Fruit fly (Drosophila melanogaster): ENCODE results near the gene Sec22.

Gene Sec22

DNA sequence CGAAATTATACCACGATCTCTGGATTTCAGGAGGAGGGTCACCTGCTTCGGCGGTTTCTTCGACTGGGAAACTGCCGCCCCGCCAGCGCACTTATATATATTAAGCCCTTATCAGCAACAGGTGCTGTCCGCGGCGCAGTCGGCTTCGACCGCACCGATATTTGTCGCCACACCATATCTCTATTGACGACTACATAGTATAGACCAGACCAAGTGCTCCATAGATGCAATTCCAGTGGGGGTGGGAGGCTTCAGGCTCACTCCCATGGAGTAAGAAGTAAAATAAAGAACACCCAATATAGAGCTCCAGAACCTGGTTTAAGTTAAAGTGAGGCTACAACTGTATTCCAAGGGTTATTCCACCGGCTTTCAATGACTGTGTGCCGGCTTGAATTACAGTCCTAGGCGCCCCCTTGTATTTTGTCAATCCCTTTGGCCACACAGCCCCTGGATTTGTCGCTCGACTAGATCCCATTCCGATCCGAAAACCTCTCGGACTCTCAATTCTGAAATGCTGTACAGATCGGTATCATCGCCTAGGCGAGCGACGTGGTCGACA lies 15.8 kb upstream of the Sec22 start, which contains the start of gene CG13360:
TSS of gene CG13360 (minus strand) at position 51 of the 559 bp plus-strand sequence.
- TF ChIP-seq CG14655 (GFP tag; optimal IDR thresholded peaks at IDR 0.05): no peak
- TF ChIP-seq CG12605 (GFP tag; IDR thresholded peaks at IDR 0.05): no peak
- no peak for TF ChIP-seq CG13204 (GFP tag; optimal IDR thresholded peaks at IDR 0.05)
- no peak for TF ChIP-seq CG15710 (tag; optimal IDR thresholded peaks at IDR 0.05)
- TF ChIP-seq CG8301 (tag; optimal IDR thresholded peaks at IDR 0.05): no peak
- TF ChIP-seq rn (GFP tag; IDR thresholded peaks at IDR 0.05): no peak
- no peak for TF ChIP-seq Pif1B (GFP tag; optimal IDR thresholded peaks at IDR 0.05)
- TF ChIP-seq CG34367 (tag; optimal IDR thresholded peaks at IDR 0.05): no peak
- no peak for TF ChIP-seq CG17806 (tag; optimal IDR thresholded peaks at IDR 0.05)
- no peak for TF ChIP-seq Snoo (tag; optimal IDR thresholded peaks at IDR 0.05)
- TF ChIP-seq CG9948 (tag; optimal IDR thresholded peaks at IDR 0.05): no peak
- no peak for TF ChIP-seq D1 (tag; optimal IDR thresholded peaks at IDR 0.05)
- TF ChIP-seq CG8159 (tag; optimal IDR thresholded peaks at IDR 0.05): no peak
- no peak for TF ChIP-seq CG10348 (GFP tag; IDR thresholded peaks at IDR 0.05)

DNA sequence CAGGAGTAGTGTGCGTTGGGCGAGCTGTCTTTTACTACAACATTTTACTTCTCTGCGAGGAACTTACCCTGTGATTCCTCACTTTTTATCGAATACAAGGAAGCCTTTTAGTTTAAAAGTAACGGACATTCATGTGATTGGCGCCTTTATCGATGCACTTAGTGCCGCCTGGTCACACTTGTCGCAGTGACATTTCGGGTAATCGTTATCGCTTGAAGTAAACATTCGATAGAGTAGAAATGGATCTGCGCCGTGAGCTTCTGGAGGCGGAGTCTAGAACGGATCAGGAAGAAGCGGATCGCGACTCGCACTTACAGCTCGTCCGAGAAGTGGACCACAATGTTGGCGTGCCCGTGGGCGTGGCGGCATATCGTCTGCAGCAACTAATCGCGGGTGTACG lies 13.0 kb upstream of the Sec22 start, which contains the start of gene CG16989:
TSS of gene CG16989 (plus strand) at position 225 of the 400 bp plus-strand sequence.
- TF ChIP-seq CG10348 (GFP tag; IDR thresholded peaks at IDR 0.05) (no peak), fd96Ca (GFP tag; IDR thresholded peaks at IDR 0.05) (no peak), CG4496 (GFP tag; IDR thresholded peaks at IDR 0.05) (no peak), CG15710 (tag; optimal IDR thresholded peaks at IDR 0.05) (no peak), rn (GFP tag; IDR thresholded peaks at IDR 0.05) (no peak), EcR (GFP tag; optimal IDR thresholded peaks at IDR 0.05) (no peak)

DNA sequence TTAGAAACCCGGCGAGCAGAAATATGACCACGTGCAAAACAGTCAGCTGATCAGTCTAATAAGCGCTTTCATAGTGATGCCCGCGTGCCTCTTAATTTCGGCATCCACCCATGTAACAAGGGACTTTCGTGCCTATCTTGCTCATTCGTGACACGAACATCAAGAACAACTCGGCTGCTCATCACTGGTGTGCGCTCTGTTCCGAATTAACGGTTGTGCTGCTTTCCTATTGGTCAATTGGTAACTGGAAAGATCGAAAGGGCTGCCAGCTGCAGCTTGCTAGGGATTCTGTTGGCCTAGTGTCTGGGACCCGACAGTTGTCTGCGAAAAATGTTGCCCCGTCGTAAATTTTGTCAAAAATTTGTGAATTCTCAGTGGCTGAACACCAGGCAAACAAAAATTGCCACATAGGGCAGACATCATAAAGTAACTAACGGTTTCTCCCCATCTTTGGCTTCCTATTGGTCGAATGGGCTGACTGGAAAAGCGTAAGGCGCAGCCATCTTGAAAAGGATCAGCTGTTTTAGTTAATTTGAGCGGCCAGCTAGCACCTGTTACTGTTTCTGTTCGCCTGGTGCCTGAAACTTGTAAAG lies 9.4 kb upstream of the Sec22 start:
- peak; percentile 6 for TF ChIP-seq CG13204 (GFP tag; optimal IDR thresholded peaks at IDR 0.05)
- TF ChIP-seq CG8301 (tag; optimal IDR thresholded peaks at IDR 0.05): no peak
- peak; percentile 5 for TF ChIP-seq Snoo (tag; optimal IDR thresholded peaks at IDR 0.05)
- TF ChIP-seq CG17806 (tag; optimal IDR thresholded peaks at IDR 0.05): no peak
- TF ChIP-seq D1 (tag; optimal IDR thresholded peaks at IDR 0.05): no peak
- peak; percentile 33; the same call in 1 of the 2 replicates for TF ChIP-seq Ets98B (GFP tag; IDR thresholded peaks at IDR 0.05)
- TF ChIP-seq CG32121 (GFP tag; IDR thresholded peaks at IDR 0.05): 0 out of 2 replicates have a peak, but pooled peaks have one; percentile 14
- no peak for TF ChIP-seq CG12605 (GFP tag; IDR thresholded peaks at IDR 0.05)
- no peak for TF ChIP-seq CG4496 (GFP tag; IDR thresholded peaks at IDR 0.05)
- peak; percentile 53 for TF ChIP-seq EcR (GFP tag; optimal IDR thresholded peaks at IDR 0.05)
- TF ChIP-seq fd96Ca (GFP tag; IDR thresholded peaks at IDR 0.05): 0 out of 3 replicates have a peak, but pooled peaks have one; percentile 58
- no peak for TF ChIP-seq CG34367 (tag; optimal IDR thresholded peaks at IDR 0.05)
- TF ChIP-seq CG15710 (tag; optimal IDR thresholded peaks at IDR 0.05): no peak
- TF ChIP-seq Pif1A (GFP tag; optimal IDR thresholded peaks at IDR 0.05): no peak

DNA sequence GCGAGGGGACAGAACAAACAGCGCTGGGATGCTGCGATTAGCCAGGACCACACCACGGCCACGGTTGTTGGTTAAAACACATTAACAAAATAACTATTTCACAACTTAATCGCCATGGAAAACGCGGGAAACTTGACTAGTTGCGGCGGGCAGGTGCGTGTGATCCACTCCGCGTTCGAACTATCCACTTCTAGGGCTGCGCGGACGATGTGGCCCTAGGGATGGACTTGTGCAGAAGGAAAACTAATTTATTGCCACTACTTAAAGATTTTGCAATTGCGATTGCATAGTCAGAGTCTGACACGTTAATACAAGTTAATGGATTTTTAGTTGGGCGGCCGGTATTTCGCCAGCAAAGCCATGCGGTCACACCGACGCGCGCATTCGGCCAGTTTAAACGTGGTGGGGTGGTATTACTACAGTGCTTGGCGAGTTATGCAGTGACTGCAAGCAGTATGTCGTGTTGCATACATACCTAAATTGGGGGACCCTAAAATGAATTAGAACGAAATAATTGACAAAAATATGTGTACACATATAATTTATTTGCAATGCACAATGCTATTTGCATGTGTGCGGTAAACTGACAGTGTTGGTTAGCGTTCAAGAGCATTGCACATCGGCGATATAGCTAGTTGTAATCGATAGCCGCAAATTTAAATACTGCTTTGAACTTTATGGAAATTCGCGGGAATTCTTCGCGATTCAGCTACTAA lies 4.6 kb upstream of the Sec22 start, which contains the start of gene Rbf:
TSS of gene Rbf (minus strand) at position 323 of the 716 bp plus-strand sequence.
- TF ChIP-seq fd96Ca (GFP tag; IDR thresholded peaks at IDR 0.05) (no peak), CG8301 (tag; optimal IDR thresholded peaks at IDR 0.05) (no peak), D1 (tag; optimal IDR thresholded peaks at IDR 0.05) (no peak), CG14655 (GFP tag; optimal IDR thresholded peaks at IDR 0.05) (no peak), CG15710 (tag; optimal IDR thresholded peaks at IDR 0.05) (no peak), Pif1B (GFP tag; optimal IDR thresholded peaks at IDR 0.05) (no peak), CG8159 (tag; optimal IDR thresholded peaks at IDR 0.05) (no peak), CG17806 (tag; optimal IDR thresholded peaks at IDR 0.05) (no peak), CG10348 (GFP tag; IDR thresholded peaks at IDR 0.05) (no peak), CG12605 (GFP tag; IDR thresholded peaks at IDR 0.05) (no peak), CG34367 (tag; optimal IDR thresholded peaks at IDR 0.05) (no peak), CG32121 (GFP tag; IDR thresholded peaks at IDR 0.05) (no peak), EcR (GFP tag; optimal IDR thresholded peaks at IDR 0.05) (no peak), Ets98B (GFP tag; IDR thresholded peaks at IDR 0.05) (no peak), Snoo (tag; optimal IDR thresholded peaks at IDR 0.05) (no peak), gl (tag; optimal IDR thresholded peaks at IDR 0.05) (no peak)

DNA sequence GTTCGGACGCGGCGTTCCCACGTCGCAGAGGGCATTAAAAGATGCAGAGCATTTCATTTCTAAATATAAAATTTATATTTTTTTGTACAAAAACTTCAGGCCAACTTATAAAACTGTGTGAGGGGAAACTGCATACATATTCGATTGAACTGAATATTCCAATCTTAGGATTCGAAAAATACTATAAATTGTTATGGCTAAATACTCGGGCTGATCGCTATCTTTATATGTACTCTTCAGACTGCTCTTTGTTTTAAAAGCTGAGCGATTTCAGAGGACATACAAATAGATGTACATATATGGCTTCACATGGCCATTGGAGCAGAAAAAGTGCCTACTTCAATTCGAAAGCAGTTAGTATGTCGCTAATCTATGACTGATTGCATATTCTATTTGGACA lies 2.5 kb upstream of the Sec22 start, which contains the start of gene CG13359:
TSS of gene CG13359 (minus strand) at position 101 of the 400 bp plus-strand sequence.
- TF ChIP-seq CG32121 (GFP tag; IDR thresholded peaks at IDR 0.05): no peak
- TF ChIP-seq CG34367 (tag; optimal IDR thresholded peaks at IDR 0.05): no peak
- no peak for TF ChIP-seq gl (tag; optimal IDR thresholded peaks at IDR 0.05)
- no peak for TF ChIP-seq CG10348 (GFP tag; IDR thresholded peaks at IDR 0.05)
- no peak for TF ChIP-seq Snoo (tag; optimal IDR thresholded peaks at IDR 0.05)
- no peak for TF ChIP-seq Pif1A (GFP tag; optimal IDR thresholded peaks at IDR 0.05)
- no peak for TF ChIP-seq CG15710 (tag; optimal IDR thresholded peaks at IDR 0.05)
- no peak for TF ChIP-seq CG9948 (tag; optimal IDR thresholded peaks at IDR 0.05)
- TF ChIP-seq CG17806 (tag; optimal IDR thresholded peaks at IDR 0.05): no peak
- no peak for TF ChIP-seq CG12605 (GFP tag; IDR thresholded peaks at IDR 0.05)
- no peak for TF ChIP-seq Pif1B (GFP tag; optimal IDR thresholded peaks at IDR 0.05)
- TF ChIP-seq Ets98B (GFP tag; IDR thresholded peaks at IDR 0.05): no peak
- no peak for TF ChIP-seq CG13204 (GFP tag; optimal IDR thresholded peaks at IDR 0.05)
- TF ChIP-seq EcR (GFP tag; optimal IDR thresholded peaks at IDR 0.05): no peak
- TF ChIP-seq fd96Ca (GFP tag; IDR thresholded peaks at IDR 0.05): no peak
